Fruit fly (Drosophila melanogaster): ENCODE measurements around the gene CG13039.

CG13039 gene

DNA sequence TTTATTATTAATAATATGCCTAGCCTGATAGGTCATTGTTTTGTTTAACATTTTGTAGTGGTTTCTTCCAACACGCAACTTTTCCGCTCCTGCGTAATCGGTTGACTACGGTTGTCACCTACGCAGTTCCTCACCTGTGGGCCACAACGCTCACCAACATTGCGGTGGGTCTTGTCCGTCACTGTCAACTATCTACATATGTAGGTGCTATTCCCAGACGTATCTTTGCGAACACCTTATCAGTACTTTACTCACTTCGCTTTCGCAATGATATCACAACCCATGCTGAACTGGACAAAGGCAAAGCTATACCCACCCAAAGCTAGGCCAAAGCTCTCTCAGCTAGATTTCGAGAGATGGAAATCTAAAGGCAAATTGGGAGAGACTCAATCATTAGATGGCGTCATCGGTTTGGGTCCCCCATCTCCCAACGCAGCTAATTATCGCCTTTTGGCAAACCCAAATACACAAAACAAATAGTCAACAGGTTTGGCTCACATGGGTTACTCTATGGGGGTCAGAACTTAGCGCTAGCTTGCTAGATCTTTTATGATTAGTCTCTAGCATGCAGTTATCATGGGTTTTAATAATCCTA, 29.7 kb upstream of the CG13039 start:
- TF ChIP-seq insv (optimal IDR thresholded peaks at IDR 0.05) (no peak), Myc (optimal IDR thresholded peaks at IDR 0.05) (no peak), Sin3A (optimal IDR thresholded peaks at IDR 0.05) (no peak), psq (optimal IDR thresholded peaks at IDR 0.05) (no peak), h (optimal IDR thresholded peaks at IDR 0.05) (no peak), ttk (optimal IDR thresholded peaks at IDR 0.05) (no peak)

DNA sequence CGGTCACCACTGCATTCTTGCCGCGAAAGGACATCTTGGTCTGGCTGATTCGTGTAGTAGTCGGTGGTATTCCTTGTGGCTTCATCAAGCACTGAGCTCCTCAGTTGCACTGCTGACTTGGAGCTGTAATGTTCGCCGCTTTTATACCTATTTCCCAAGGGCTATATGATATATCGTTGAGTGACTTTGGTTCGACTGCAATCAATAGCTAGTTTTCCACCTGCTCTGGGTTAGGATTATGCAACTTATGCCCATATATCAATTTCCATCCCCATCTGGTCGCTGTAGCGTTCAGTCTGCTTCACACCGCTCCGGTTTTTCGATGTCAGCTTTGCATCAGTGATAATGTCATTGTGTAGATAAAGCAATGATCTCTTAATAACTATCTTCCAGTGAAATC, 27.6 kb upstream of the CG13039 start, which contains the start of gene Pdh:
Gene Pdh (minus strand): TSS at position 101 of the 400 bp plus-strand sequence.
- TF ChIP-seq Myc (optimal IDR thresholded peaks at IDR 0.05) (no peak), insv (optimal IDR thresholded peaks at IDR 0.05) (no peak), Sin3A (optimal IDR thresholded peaks at IDR 0.05) (no peak), ttk (optimal IDR thresholded peaks at IDR 0.05) (no peak), h (optimal IDR thresholded peaks at IDR 0.05) (no peak), psq (optimal IDR thresholded peaks at IDR 0.05) (no peak)

DNA sequence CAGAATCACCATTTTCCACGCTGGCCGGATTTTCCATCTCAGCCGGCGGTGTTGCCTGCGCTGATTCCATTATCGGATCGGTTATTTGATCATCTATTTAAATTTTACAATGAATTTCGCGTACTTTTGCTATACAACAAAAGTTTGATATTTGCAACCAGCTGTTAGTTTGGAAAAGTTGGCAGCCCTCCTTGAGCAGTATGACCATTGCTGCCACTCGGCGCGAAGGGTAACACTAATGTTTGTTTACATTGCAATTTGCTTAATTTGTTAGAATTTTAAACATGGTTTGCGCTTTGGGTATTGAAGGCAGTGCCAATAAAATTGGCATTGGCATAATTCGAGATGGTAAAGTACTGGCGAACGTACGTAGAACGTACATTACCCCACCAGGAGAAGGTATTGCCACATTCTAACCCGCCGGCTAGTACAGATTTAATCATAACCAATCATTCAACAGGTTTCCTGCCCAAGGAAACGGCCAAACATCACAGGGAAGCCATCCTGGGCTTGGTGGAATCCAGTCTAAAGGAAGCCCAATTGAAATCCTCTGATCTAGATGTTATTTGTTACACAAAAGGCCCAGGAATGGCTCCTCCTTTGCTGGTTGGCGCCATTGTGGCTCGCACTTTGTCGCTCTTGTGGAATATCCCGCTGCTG, 25.3 kb upstream of the CG13039 start, which contains the start of the genes Golgin104 and Tcs3:
Gene Golgin104 (minus strand): TSS at position 182 of the 660 bp plus-strand sequence.
Gene Tcs3 (plus strand): TSS at position 222 of the 660 bp plus-strand sequence.
- TF ChIP-seq insv (optimal IDR thresholded peaks at IDR 0.05) (no peak), psq (optimal IDR thresholded peaks at IDR 0.05) (no peak), h (optimal IDR thresholded peaks at IDR 0.05) (no peak), Myc (optimal IDR thresholded peaks at IDR 0.05) (no peak), ttk (optimal IDR thresholded peaks at IDR 0.05) (no peak), Sin3A (optimal IDR thresholded peaks at IDR 0.05) (no peak)

DNA sequence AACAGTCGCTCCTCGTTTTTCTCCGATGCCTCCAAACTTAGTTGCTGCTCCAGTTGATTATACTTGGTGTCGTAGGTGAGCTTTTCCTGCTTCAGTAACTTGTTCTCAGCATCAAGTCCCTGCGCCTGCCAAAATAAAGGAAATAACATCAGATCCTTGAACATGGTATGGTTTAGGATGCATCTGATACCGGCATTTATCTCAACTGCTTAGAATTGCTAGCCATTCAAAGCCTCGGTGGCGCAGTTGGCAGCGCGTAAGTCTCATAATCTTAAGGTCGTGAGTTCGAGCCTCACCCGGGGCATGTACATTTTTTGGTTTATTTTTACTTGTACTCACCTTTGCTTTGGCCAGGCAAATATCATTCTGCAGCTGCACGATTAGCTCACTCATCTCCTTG, 23.1 kb upstream of the CG13039 start:
- no peak for TF ChIP-seq Sin3A (optimal IDR thresholded peaks at IDR 0.05)
- TF ChIP-seq insv (optimal IDR thresholded peaks at IDR 0.05): no peak
- TF ChIP-seq ttk (optimal IDR thresholded peaks at IDR 0.05): no peak
- no peak for TF ChIP-seq Myc (optimal IDR thresholded peaks at IDR 0.05)
- no peak for TF ChIP-seq psq (optimal IDR thresholded peaks at IDR 0.05)
- no peak for TF ChIP-seq h (optimal IDR thresholded peaks at IDR 0.05)

DNA sequence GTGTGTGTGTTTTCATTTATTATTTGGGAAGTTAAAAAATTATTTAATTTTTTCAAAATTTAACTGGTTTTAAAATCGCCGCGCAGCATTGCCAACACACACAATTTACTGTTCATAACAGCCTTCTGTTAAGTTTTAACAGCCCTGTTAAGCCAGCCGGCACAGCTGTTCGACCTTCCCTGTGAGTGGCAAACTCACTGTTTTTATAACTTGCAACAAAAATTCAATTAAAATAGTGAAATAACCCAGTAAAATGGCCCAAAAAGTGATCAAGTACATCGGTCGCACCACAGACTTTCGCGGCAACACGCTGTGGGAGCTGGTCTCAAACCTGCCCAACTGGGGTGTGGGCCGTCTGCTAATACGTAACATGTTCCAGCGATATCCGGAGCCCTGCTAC, 21.4 kb upstream of the CG13039 start, which contains the start of gene mRpS34:
Gene mRpS34 (plus strand): TSS at position 161 of the 400 bp plus-strand sequence.
- no peak for TF ChIP-seq Sin3A (optimal IDR thresholded peaks at IDR 0.05)

DNA sequence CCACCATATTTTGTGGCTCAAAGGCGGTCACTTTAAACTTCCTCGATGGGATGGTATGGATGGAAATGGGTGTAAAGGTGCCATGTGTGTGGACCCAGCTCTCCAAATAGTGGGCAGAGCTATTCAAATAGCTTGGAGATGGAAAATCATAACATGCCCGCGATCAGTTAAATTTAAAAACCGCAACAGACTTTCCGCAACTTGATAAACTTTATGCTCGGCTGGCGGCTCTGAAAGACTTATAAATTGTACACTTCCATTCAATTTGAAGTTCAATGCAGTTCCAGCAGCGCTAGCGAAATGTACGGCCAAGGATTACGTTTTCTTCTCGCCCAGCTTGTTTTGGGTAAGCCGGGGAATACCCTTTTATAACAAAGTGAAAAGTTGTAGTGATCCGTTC, 19.5 kb upstream of the CG13039 start, which contains the start of gene CG33257:
Gene CG33257 (plus strand): TSS at position 301 of the 400 bp plus-strand sequence.
- no peak for TF ChIP-seq ttk (optimal IDR thresholded peaks at IDR 0.05)
- TF ChIP-seq Sin3A (optimal IDR thresholded peaks at IDR 0.05): no peak
- TF ChIP-seq psq (optimal IDR thresholded peaks at IDR 0.05): no peak
- TF ChIP-seq Myc (optimal IDR thresholded peaks at IDR 0.05): no peak
- no peak for TF ChIP-seq insv (optimal IDR thresholded peaks at IDR 0.05)
- TF ChIP-seq h (optimal IDR thresholded peaks at IDR 0.05): no peak

DNA sequence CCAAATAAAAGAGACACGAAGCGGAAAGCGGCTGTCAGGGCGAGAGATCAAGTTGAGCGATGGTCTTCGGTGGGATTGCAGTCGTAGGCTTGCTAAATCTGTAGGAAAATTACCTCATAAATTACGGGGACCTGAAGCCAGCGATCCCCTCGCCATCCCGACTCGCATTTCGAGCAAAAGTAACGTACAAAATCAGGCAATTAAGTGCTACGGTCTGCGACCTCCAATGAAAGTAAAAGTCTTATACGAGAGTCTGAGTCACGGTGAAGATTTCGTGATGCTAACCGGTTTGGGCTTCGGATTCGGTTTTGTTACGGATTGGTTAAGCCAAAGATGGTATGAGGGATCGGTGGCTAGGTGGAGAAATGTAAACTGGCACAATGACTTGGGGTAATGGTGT, 13.3 kb upstream of the CG13039 start:
- no peak for TF ChIP-seq ttk (optimal IDR thresholded peaks at IDR 0.05)
- TF ChIP-seq Myc (optimal IDR thresholded peaks at IDR 0.05): no peak
- no peak for TF ChIP-seq psq (optimal IDR thresholded peaks at IDR 0.05)
- no peak for TF ChIP-seq insv (optimal IDR thresholded peaks at IDR 0.05)
- TF ChIP-seq Sin3A (optimal IDR thresholded peaks at IDR 0.05): no peak
- TF ChIP-seq h (optimal IDR thresholded peaks at IDR 0.05): no peak

DNA sequence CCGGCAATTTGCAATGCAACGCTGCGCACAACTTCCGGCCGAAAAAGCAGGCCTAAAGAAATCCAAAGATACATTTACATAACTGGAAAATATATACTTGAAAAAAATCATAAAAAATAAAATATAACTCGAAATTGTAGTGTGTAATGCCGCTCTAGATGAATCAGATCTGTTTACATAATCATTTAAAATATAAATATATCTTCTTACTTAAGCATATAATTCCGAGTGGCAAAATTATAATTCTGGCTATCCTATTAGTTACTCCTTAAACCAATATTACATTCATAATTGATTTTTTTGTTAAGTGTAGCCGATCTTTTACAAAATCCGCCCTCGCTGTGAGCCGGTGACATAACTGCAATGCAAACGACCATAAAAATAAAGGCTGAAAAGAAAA, 12.9 kb upstream of the CG13039 start:
- TF ChIP-seq Myc (optimal IDR thresholded peaks at IDR 0.05) (no peak), ttk (optimal IDR thresholded peaks at IDR 0.05) (no peak), psq (optimal IDR thresholded peaks at IDR 0.05) (no peak), insv (optimal IDR thresholded peaks at IDR 0.05) (no peak), h (optimal IDR thresholded peaks at IDR 0.05) (no peak), Sin3A (optimal IDR thresholded peaks at IDR 0.05) (no peak)

DNA sequence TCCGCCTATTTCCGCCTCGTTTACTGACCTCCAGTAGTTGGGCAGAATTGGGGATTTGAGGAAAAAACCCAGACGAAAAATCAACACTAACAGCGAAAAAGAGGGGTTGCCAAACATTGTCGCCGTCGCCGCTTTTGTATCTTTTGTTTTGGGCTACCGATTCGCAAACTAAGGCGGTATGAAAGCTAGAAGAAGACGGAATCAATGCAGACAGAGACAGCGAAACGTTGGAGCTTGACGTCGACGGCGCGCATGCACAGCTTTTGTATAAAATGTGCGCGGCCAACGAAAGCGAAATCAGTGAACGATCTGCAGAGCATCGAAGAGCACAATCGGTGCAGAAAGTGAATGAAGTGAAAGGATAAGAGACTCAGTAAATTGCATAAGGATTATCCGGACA, 12.1 kb upstream of the CG13039 start, which contains the start of gene CG4998:
Gene CG4998 (plus strand): TSS at position 301 of the 400 bp plus-strand sequence.
- TF ChIP-seq h (optimal IDR thresholded peaks at IDR 0.05): no peak
- no peak for TF ChIP-seq Sin3A (optimal IDR thresholded peaks at IDR 0.05)
- TF ChIP-seq Myc (optimal IDR thresholded peaks at IDR 0.05): no peak
- TF ChIP-seq psq (optimal IDR thresholded peaks at IDR 0.05): no peak
- TF ChIP-seq ttk (optimal IDR thresholded peaks at IDR 0.05): no peak
- no peak for TF ChIP-seq insv (optimal IDR thresholded peaks at IDR 0.05)

DNA sequence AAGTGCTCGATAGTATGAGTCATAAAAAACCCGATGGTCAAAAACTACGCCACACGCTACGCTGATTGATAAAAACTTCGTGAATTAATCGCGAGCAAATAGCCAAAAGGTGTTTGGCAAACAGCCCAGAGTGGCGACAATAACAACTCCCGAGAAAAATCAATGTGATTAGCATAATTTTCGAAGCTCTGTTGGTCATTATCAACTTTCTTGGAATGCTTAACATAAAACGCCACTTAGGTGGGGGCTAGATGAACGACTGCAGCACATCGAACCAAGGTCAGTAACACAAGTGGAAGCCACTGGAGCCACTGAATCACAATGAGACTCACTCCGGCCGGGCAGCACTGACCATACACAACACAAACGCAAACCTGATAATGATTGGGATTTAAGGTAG, 11.2 kb upstream of the CG13039 start:
- TF ChIP-seq Myc (optimal IDR thresholded peaks at IDR 0.05): no peak
- no peak for TF ChIP-seq insv (optimal IDR thresholded peaks at IDR 0.05)
- no peak for TF ChIP-seq psq (optimal IDR thresholded peaks at IDR 0.05)
- TF ChIP-seq Sin3A (optimal IDR thresholded peaks at IDR 0.05): no peak
- TF ChIP-seq ttk (optimal IDR thresholded peaks at IDR 0.05): no peak
- TF ChIP-seq h (optimal IDR thresholded peaks at IDR 0.05): no peak

DNA sequence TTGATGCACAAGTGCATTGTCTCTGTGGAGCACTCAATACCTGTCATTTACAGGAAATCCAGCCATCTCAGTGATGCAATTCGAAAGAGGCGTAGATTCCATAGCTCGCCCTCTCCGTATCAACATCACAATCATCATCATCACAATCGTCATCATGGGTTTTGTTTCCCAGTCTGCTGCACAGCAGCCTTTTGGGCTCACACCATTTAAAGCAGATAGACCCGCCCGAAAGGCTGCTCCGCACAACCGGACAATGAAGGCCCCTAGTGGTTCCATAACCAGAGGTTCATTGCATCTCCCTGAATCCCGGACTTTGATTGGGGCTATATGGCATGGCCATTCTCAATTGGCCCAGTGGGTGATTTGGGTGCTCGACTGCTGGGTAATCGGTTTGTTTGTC, 8.3 kb upstream of the CG13039 start:
- no peak for TF ChIP-seq insv (optimal IDR thresholded peaks at IDR 0.05)
- TF ChIP-seq ttk (optimal IDR thresholded peaks at IDR 0.05): no peak
- TF ChIP-seq Sin3A (optimal IDR thresholded peaks at IDR 0.05): no peak
- TF ChIP-seq Myc (optimal IDR thresholded peaks at IDR 0.05): no peak
- no peak for TF ChIP-seq h (optimal IDR thresholded peaks at IDR 0.05)
- TF ChIP-seq psq (optimal IDR thresholded peaks at IDR 0.05): no peak

DNA sequence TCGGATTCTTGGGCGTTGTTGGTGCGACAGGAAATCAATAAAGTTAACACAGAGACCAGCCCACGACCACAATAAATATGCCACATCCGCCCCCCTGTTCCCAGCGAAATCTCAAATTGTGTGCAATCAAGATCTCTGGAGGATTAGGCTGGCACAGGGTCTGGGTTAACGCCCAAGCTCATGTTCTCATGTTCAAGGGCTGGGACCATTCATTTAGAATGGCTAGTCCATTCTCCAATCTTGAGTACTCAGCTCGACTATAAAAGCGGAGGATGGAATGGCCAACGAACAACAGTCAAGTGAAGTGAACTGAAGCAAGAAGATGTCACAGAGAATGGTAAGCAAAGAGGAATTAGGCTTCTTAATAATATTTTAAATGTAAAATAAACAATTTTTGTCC, 6.5 kb upstream of the CG13039 start, which contains the start of gene CG13056:
Gene CG13056 (plus strand): TSS at position 301 of the 400 bp plus-strand sequence.
- TF ChIP-seq Myc (optimal IDR thresholded peaks at IDR 0.05) (no peak), Sin3A (optimal IDR thresholded peaks at IDR 0.05) (no peak), ttk (optimal IDR thresholded peaks at IDR 0.05) (no peak), psq (optimal IDR thresholded peaks at IDR 0.05) (no peak), h (optimal IDR thresholded peaks at IDR 0.05) (no peak), insv (optimal IDR thresholded peaks at IDR 0.05) (no peak)

Data from Kc167 (cell line).